Worm (Caenorhabditis elegans): Measurements from ENCODE around the gene acaa-2.

ce11 chrIII:13343117-13343516 is 1.6 kb upstream of the acaa-2 start, which contains the start of gene ife-1:
- TF ChIP-seq him-1 (tag; optimal IDR thresholded peaks at IDR 0.05) (no peak), dao-5 (tag; optimal IDR thresholded peaks at IDR 0.05) (no peak), W03F9.2 (tag; optimal IDR thresholded peaks at IDR 0.05) (no peak)

All from whole organism, L4/young adult.